Fruit fly (Drosophila melanogaster): ENCODE data around the gene Gal.

Gene Gal

DNA sequence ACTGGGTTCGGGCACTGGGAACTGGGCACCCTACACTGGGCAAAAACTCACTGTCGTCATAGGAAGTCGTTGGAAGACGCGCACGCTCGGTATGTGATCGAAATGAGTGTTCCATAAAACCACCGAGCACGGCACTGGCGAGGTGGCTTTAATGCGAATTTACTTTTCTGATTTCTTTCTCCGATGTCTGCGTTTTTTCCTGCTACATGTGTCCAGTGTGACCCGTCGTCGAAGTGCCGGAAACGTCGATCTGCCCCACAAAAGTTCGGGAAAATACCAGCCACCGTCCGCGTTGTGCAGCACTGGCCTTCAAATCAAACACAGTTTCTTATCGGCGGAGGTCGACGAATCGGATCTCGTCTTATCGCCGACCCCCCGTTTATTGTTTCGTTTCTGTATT is 7.4 kb downstream of the Gal start, which contains the start of gene Kdm5 (continued):
- peak; percentile 87 for TF ChIP-seq CG4617 (GFP tag; optimal IDR thresholded peaks at IDR 0.05; ENCODE audit: borderline replicate concordance)
- peak; percentile 60 for TF ChIP-seq Dp (GFP tag; optimal IDR thresholded peaks at IDR 0.05)
- TF ChIP-seq corto (GFP tag; optimal IDR thresholded peaks at IDR 0.05) = no peak
- TF ChIP-seq CG2120 (GFP tag; optimal IDR thresholded peaks at IDR 0.05) = peak; percentile 61
- TF ChIP-seq wek (GFP tag; optimal IDR thresholded peaks at IDR 0.05) = no peak
- TF ChIP-seq Nf-YC (tag; optimal IDR thresholded peaks at IDR 0.05) = peak; percentile 68
- peak; percentile 42 for TF ChIP-seq Jarid2 (GFP tag; optimal IDR thresholded peaks at IDR 0.05)
- peak; percentile 24; the same call in 1 of the 2 replicates for TF ChIP-seq CG10366 (GFP tag; IDR thresholded peaks at IDR 0.05)
- peak; percentile 82 for TF ChIP-seq CG1603 (tag; optimal IDR thresholded peaks at IDR 0.05)
- TF ChIP-seq nmo (GFP tag; optimal IDR thresholded peaks at IDR 0.05) = peak; percentile 25
- peak; percentile 39 for TF ChIP-seq CG6813 (GFP tag; optimal IDR thresholded peaks at IDR 0.05)
- TF ChIP-seq NK7.1 (GFP tag; optimal IDR thresholded peaks at IDR 0.05) = no peak
- TF ChIP-seq esg (GFP tag; conservative IDR thresholded peaks at IDR 0.05) = no peak
- TF ChIP-seq D (optimal IDR thresholded peaks at IDR 0.05) = peak; percentile 24
- no peak for TF ChIP-seq D (GFP tag; optimal IDR thresholded peaks at IDR 0.05)
- no peak for TF ChIP-seq so (GFP tag; IDR thresholded peaks at IDR 0.05)
- TF ChIP-seq CG30020 (tag; optimal IDR thresholded peaks at IDR 0.05) = peak; percentile 1
- TF ChIP-seq unc-4 (GFP tag; IDR thresholded peaks at IDR 0.05; ENCODE audit: partially characterized antibody) = 0 out of 2 replicates have a peak, but pooled peaks have one; percentile 26
- no peak for TF ChIP-seq gt (GFP tag; IDR thresholded peaks at IDR 0.05)
- peak; percentile 37 for TF ChIP-seq exex (tag; optimal IDR thresholded peaks at IDR 0.05)
- peak; percentile 7 for TF ChIP-seq CG8924 (tag; optimal IDR thresholded peaks at IDR 0.05)
- peak; percentile 15 for TF ChIP-seq twi (tag; optimal IDR thresholded peaks at IDR 0.05)
- TF ChIP-seq pfk (GFP tag; optimal IDR thresholded peaks at IDR 0.05) = no peak
- TF ChIP-seq CG9817 (tag; optimal IDR thresholded peaks at IDR 0.05) = peak; percentile 11
- peak; percentile 92 for TF ChIP-seq pzg (GFP tag; optimal IDR thresholded peaks at IDR 0.05)
- peak; percentile 34 for TF ChIP-seq Scr (GFP tag; IDR thresholded peaks at IDR 0.05; ENCODE audit: partially characterized antibody)
- TF ChIP-seq dm (GFP tag; optimal IDR thresholded peaks at IDR 0.05) = peak; percentile 44
- TF ChIP-seq ken (GFP tag; IDR thresholded peaks at IDR 0.05) = peak; percentile 62; the same call in 1 of the 3 replicates
- TF ChIP-seq ato (GFP tag; IDR thresholded peaks at IDR 0.05; ENCODE audit: partially characterized antibody) = 0 out of 2 replicates have a peak, but pooled peaks have one; percentile 51
- TF ChIP-seq Atf6 (GFP tag; IDR thresholded peaks at IDR 0.05) = peak; percentile 57
- no peak for TF ChIP-seq toy (GFP tag; IDR thresholded peaks at IDR 0.05)
- peak; percentile 23 for TF ChIP-seq CG8944 (GFP tag; optimal IDR thresholded peaks at IDR 0.05)
- TF ChIP-seq trem (tag; optimal IDR thresholded peaks at IDR 0.05) = peak; percentile 35
- TF ChIP-seq peb (GFP tag; IDR thresholded peaks at IDR 0.05) = no peak
- no peak for TF ChIP-seq az2 (GFP tag; optimal IDR thresholded peaks at IDR 0.05)
- peak; percentile 76 for TF ChIP-seq CG12659 (GFP tag; optimal IDR thresholded peaks at IDR 0.05)
- TF ChIP-seq CG4328 (GFP tag; optimal IDR thresholded peaks at IDR 0.05) = peak; percentile 36
- TF ChIP-seq ara (GFP tag; IDR thresholded peaks at IDR 0.05) = peak; percentile 47; the same call in 1 of the 2 replicates
- peak; percentile 37 for TF ChIP-seq jumu (GFP tag; optimal IDR thresholded peaks at IDR 0.05)
- TF ChIP-seq bigmax (GFP tag; optimal IDR thresholded peaks at IDR 0.05) = peak; percentile 31
- peak; percentile 54 for TF ChIP-seq NC2β (GFP tag; optimal IDR thresholded peaks at IDR 0.05)
- TF ChIP-seq E2f2 (GFP tag; IDR thresholded peaks at IDR 0.05) = peak; percentile 67
- peak; percentile 63 for TF ChIP-seq HLHmδ (GFP tag; optimal IDR thresholded peaks at IDR 0.05)
- peak; percentile 91 for TF ChIP-seq MESR4 (GFP tag; optimal IDR thresholded peaks at IDR 0.05)
- TF ChIP-seq aop (GFP tag; IDR thresholded peaks at IDR 0.05) = no peak
- no peak for TF ChIP-seq yki (optimal IDR thresholded peaks at IDR 0.05)
- TF ChIP-seq Bgb (GFP tag; IDR thresholded peaks at IDR 0.05; ENCODE audit: partially characterized antibody) = peak; percentile 32; the same call in 1 of the 2 replicates
- peak; percentile 47; the same call in 1 of the 2 replicates for TF ChIP-seq klu (GFP tag; IDR thresholded peaks at IDR 0.05)
- peak; percentile 89 for TF ChIP-seq CG9797 (GFP tag; optimal IDR thresholded peaks at IDR 0.05)
- peak; percentile 67 for TF ChIP-seq cg (GFP tag; optimal IDR thresholded peaks at IDR 0.05)

Data from whole organism, embryonic.